Worm (Caenorhabditis elegans): Measurements from ENCODE around the gene C04C11.1.

DNA sequence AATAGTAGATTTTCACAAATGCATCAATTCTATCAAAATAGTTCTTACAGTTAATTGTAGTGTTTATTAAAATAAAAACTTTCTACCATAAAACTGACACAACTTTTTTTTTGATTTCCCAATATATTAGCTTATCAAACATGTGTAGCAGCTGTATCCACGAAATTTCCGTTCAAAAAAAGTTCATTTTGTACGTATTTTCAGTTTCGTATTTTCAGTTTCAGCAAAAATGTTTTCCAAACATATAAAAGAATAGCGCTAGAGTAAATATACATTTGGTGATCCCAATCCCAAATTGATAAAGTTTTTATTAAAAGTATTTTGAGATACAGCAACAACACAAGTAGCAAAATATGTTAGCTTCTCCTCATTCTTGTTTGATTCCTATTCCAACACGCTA is 9.0 kb downstream of the C04C11.1 start:
- TF ChIP-seq attf-5 (GFP tag; optimal IDR thresholded peaks at IDR 0.05) = no peak
- TF ChIP-seq ets-4 (GFP tag; optimal IDR thresholded peaks at IDR 0.05) = no peak
- TF ChIP-seq ama-1 (optimal IDR thresholded peaks at IDR 0.05) = no peak
- TF ChIP-seq ama-1 (GFP tag; optimal IDR thresholded peaks at IDR 0.05) = no peak
- TF ChIP-seq T26A5.8 (tag; optimal IDR thresholded peaks at IDR 0.05) = no peak
- no peak for TF ChIP-seq nhr-90 (tag; optimal IDR thresholded peaks at IDR 0.05)
- TF ChIP-seq sea-2 (GFP tag; IDR thresholded peaks at IDR 0.05) = no peak
- TF ChIP-seq Y56A3A.18 (GFP tag; IDR thresholded peaks at IDR 0.05) = no peak
- TF ChIP-seq hmg-1.2 (GFP tag; IDR thresholded peaks at IDR 0.05) = no peak
- no peak for TF ChIP-seq snpc-1.1 (tag; optimal IDR thresholded peaks at IDR 0.05; ENCODE audit: insufficient read depth)
- TF ChIP-seq hlh-26 (GFP tag; conservative IDR thresholded peaks at IDR 0.05) = no peak

All from whole organism, young adult.